Worm (Caenorhabditis elegans): Measurements from ENCODE around the gene sri-38.
A peak's percentile ranks its signal among the peaks of the same experiment; 100 is the strongest.

Gene sri-38

DNA sequence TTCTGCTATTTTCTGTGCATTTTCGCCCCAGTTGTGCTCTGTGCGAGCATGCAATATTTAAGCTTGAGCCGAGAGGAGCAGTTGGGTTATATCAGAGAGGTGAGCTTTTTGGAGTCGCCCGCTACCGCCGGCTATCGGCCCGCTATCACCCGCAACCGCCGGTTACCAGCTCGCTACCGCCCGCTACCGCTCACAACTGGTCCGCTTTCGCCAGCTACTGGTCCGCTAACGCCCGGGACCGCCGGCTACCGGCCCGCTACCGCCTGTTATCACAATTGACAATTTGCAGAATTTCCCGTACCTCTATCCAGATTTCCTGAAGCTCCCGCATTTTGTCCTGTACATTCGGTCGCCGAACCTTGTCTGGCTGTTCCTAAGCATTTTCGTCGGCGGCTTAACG, 17.7 kb downstream of the sri-38 start:
- peak; percentile 81; the same call in 1 of the 2 replicates for TF ChIP-seq egrh-3 (GFP tag; IDR thresholded peaks at IDR 0.05)
- TF ChIP-seq mcd-1 (GFP tag; IDR thresholded peaks at IDR 0.05): 0 out of 2 replicates have a peak, but pooled peaks have one; percentile 22
- TF ChIP-seq tbp1 (GFP tag; optimal IDR thresholded peaks at IDR 0.05): no peak
- peak; percentile 85 for TF ChIP-seq zfh-2 (GFP tag; conservative IDR thresholded peaks at IDR 0.05)
- TF ChIP-seq F37B4.10 (GFP tag; IDR thresholded peaks at IDR 0.05): 0 out of 2 replicates have a peak, but pooled peaks have one; percentile 52

DNA sequence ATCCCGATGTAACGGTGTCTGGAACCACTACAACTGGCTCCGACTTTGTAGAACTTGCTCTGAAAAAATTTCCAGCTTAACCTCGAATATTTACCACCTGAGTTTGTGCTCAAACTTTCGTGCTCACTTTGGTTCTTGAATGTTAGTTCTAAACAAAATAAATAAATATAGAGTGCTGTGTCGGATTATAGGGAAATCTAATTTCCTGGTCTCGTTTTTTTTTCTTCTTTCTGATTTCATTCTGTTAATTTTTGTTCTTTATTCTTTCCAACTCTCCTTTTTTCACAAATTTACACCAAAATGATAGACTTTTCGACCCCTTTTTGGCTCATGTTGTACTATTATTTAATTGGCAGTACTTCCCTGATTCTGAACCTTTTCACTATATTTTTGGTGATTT, 18.6 kb downstream of the sri-38 start, which contains the start of gene sri-37:
Gene sri-37, plus strand, starts transcription at position 301 of the 400 bp plus-strand sequence.
- TF ChIP-seq sdz-38 (tag; optimal IDR thresholded peaks at IDR 0.05) (no peak), F33H1.4 (GFP tag; IDR thresholded peaks at IDR 0.05) (no peak), mxl-1 (tag; optimal IDR thresholded peaks at IDR 0.05) (no peak), snpc-4 (GFP tag; optimal IDR thresholded peaks at IDR 0.05) (no peak), snpc-4 (tag; optimal IDR thresholded peaks at IDR 0.05) (no peak), xnd-1 (tag; optimal IDR thresholded peaks at IDR 0.05) (no peak), ceh-27 (GFP tag; optimal IDR thresholded peaks at IDR 0.05) (no peak), nhr-120 (GFP tag; IDR thresholded peaks at IDR 0.05) (no peak), rec-8 (tag; optimal IDR thresholded peaks at IDR 0.05) (no peak), F55B11.4 (tag; optimal IDR thresholded peaks at IDR 0.05; ENCODE audit: borderline replicate concordance, insufficient read depth) (no peak), mes-4 (tag; optimal IDR thresholded peaks at IDR 0.05) (no peak), athp-1 (tag; optimal IDR thresholded peaks at IDR 0.05) (no peak)

DNA sequence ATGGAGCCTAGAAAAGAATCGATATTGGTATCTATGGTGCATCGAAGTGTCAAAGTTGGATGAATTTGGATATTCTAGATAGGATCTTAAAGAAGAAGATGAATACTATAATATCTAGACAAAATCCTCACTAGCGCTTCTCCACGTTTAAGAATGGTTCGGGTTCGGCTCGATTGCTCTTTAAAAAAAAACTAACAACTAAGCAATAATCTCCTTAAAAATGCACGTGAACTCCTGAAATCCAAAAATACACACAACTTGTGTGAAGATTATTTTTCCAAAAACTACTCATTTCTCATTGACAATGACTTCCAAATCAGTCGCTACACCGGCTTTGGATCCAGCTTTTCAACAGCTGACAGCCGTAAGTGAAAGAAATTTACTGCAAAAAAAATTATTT, 20.5 kb downstream of the sri-38 start, which contains the start of gene D2062.1:
Gene D2062.1, plus strand, starts transcription at position 301 of the 400 bp plus-strand sequence.
- TF ChIP-seq nhr-27 (tag; optimal IDR thresholded peaks at IDR 0.05): no peak
- no peak for TF ChIP-seq repo-1 (tag; optimal IDR thresholded peaks at IDR 0.05)
- TF ChIP-seq lin-54 (GFP tag; optimal IDR thresholded peaks at IDR 0.05): no peak
- no peak for TF ChIP-seq him-1 (tag; optimal IDR thresholded peaks at IDR 0.05)
- TF ChIP-seq rcor-1 (GFP tag; IDR thresholded peaks at IDR 0.05): no peak
- TF ChIP-seq D2030.7 (GFP tag; IDR thresholded peaks at IDR 0.05): no peak
- TF ChIP-seq unc-62 (GFP tag; optimal IDR thresholded peaks at IDR 0.05): no peak

DNA sequence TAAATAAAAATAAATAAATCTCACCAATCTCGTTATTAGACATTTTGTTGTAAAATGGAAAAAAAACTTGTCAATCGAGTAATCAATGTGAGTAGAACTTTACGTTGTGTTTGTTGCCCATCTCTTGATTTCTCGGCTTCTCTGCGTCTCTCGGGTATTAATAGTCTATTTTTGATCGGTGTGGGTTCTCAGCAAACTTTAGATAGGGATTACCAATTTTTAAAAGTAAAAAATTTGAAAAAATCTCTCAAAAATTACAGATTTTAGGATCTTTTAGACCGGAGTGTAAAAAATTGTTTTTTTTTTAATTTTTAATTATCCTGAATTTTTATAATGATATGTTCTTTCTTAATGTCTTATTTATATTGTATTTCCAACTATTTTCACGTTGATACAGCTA, 26.7 kb downstream of the sri-38 start, which contains the start of gene F22E5.21:
Gene F22E5.21, minus strand, starts transcription at position 101 of the 400 bp plus-strand sequence.
- TF ChIP-seq madf-3 (GFP tag; IDR thresholded peaks at IDR 0.05): no peak
- TF ChIP-seq lag-1 (GFP tag; IDR thresholded peaks at IDR 0.05): no peak
- TF ChIP-seq D2030.7 (GFP tag; IDR thresholded peaks at IDR 0.05): no peak
- TF ChIP-seq B0035.1 (tag; optimal IDR thresholded peaks at IDR 0.05): no peak
- TF ChIP-seq zim-3 (tag; optimal IDR thresholded peaks at IDR 0.05): no peak
- no peak for TF ChIP-seq B0019.2 (GFP tag; conservative IDR thresholded peaks at IDR 0.05)
- no peak for TF ChIP-seq nfya-1 (tag; optimal IDR thresholded peaks at IDR 0.05; ENCODE audit: borderline replicate concordance, insufficient read depth)
- no peak for TF ChIP-seq ztf-22 (GFP tag; optimal IDR thresholded peaks at IDR 0.05)
- TF ChIP-seq sdz-38 (tag; optimal IDR thresholded peaks at IDR 0.05): no peak
- TF ChIP-seq T07F8.4 (tag; optimal IDR thresholded peaks at IDR 0.05): no peak
- no peak for TF ChIP-seq B0261.1 (tag; optimal IDR thresholded peaks at IDR 0.05)
- no peak for TF ChIP-seq hsf-1 (GFP tag; IDR thresholded peaks at IDR 0.05)
- no peak for TF ChIP-seq ztf-25 (GFP tag; IDR thresholded peaks at IDR 0.05)
- TF ChIP-seq snpc-1.1 (tag; optimal IDR thresholded peaks at IDR 0.05; ENCODE audit: insufficient read depth): no peak
- no peak for TF ChIP-seq ekl-4 (GFP tag; IDR thresholded peaks at IDR 0.05)
- TF ChIP-seq ztf-26 (tag; optimal IDR thresholded peaks at IDR 0.05): no peak
- no peak for TF ChIP-seq nhr-80 (tag; optimal IDR thresholded peaks at IDR 0.05)
- TF ChIP-seq bed-2 (GFP tag; IDR thresholded peaks at IDR 0.05): no peak

Measured in whole organism, young adult.